Worm (Caenorhabditis elegans) whole organism, late embryonic: ENCODE data around the gene H01G02.4.

Experiments used
- npax-4 ChIP-seq: sonication (generic microtip); optimal IDR thresholded peaks from 2 replicates; lab custom pipeline; 2016; ENCODE audit warnings: missing genetic modification characterization, missing compliant biosample characterization
- tbx-2 ChIP-seq: sonication (generic microtip); optimal IDR thresholded peaks from 2 replicates; lab custom pipeline; 2016; ENCODE audit warnings: missing genetic modification characterization, missing compliant biosample characterization

DNA sequence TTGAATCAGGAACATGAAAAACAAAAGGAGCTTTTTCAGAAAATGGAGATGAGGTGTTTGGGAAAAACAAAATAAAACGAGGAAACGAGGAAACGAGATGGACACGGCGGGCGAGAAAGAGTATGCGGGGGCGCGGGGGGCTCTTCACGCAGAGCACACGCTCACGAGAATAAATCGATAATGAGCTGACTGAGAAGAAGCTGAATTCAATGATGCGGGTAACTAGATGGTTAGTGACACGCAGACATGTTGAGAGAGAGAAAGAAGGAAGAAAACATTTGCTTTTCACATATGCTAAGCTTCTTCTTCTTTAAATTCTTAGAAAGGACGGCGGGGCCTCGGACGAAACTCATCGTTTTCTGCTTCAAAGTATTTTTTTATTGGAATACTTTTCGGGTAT is 37.4 kb downstream of the H01G02.4 start:
- TF ChIP-seq tbx-2 (peak; percentile 51), npax-4 (tag; lab: Kevin White, UChicago) (no peak)
